Worm (Caenorhabditis elegans) whole organism, L4 larva: Measurements from ENCODE around the gene clec-127.

Experiments
- D1046.2 ChIP-seq: fragments of 200-800 bp; sonication (Bioruptor generic); IDR thresholded peaks from 2 replicates; pipeline ENCODE4 v1.3.6; 2022; ENCODE audit warnings: missing genetic modification characterization, missing compliant biosample characterization
- F26F4.8 ChIP-seq: fragments of 200-800 bp; sonication (Bioruptor generic); conservative IDR thresholded peaks from 2 replicates; pipeline ENCODE4 v1.3.6; 2022; ENCODE audit warnings: missing genetic modification characterization, missing compliant biosample characterization
- F44E2.7 ChIP-seq: fragments of 200-800 bp; sonication (Bioruptor generic); IDR thresholded peaks from 2 replicates; pipeline ENCODE4 v2.1.2; 2022; ENCODE audit warnings: missing genetic modification characterization, missing compliant biosample characterization
- F49E8.2 ChIP-seq: sonication (generic microtip); optimal IDR thresholded peaks from 2 replicates; lab custom pipeline; 2016; ENCODE audit warnings: missing compliant biosample characterization, mild to moderate bottlenecking, missing genetic modification characterization, borderline replicate concordance
- R02D3.7 ChIP-seq: fragments of 150-350 bp; sonication (generic microtip); optimal IDR thresholded peaks from 3 replicates; lab custom pipeline; 2014; ENCODE audit warnings: missing biosample characterization, missing genetic modification characterization
- Y105C5A.15 ChIP-seq: fragments of 200-800 bp; sonication (Bioruptor generic); IDR thresholded peaks from 2 replicates; pipeline ENCODE4 v1.3.6; 2022; ENCODE audit warnings: missing genetic modification characterization, missing compliant biosample characterization
- aha-1 ChIP-seq: fragments of 150-350 bp; peaks from one replicate; lab custom pipeline; 2014; ENCODE audit warnings: missing biosample characterization, missing genetic modification characterization
- aly-2 ChIP-seq: sonication (generic microtip); optimal IDR thresholded peaks from 2 replicates; lab custom pipeline; 2018; ENCODE audit warnings: missing biosample characterization, missing genetic modification characterization
- ama-1 ChIP-seq: fragments of 150-350 bp; optimal IDR thresholded peaks from 2 replicates; lab custom pipeline; 2014; ENCODE audit warnings: inconsistent platforms, mixed read lengths
- attf-4 ChIP-seq: sonication (generic microtip); optimal IDR thresholded peaks from 3 replicates; lab custom pipeline; 2017; ENCODE audit warnings: missing biosample characterization, missing genetic modification characterization
- ceh-62 ChIP-seq: sonication (generic microtip); optimal IDR thresholded peaks from 2 replicates; lab custom pipeline; 2017; ENCODE audit warnings: missing biosample characterization, missing genetic modification characterization
- ctbp-1 ChIP-seq: fragments of 200-800 bp; sonication (Bioruptor generic); IDR thresholded peaks from 2 replicates; pipeline ENCODE4 v1.3.6; 2022; ENCODE audit warnings: missing genetic modification reagents, missing genetic modification characterization, missing compliant biosample characterization
- daf-19 ChIP-seq: fragments of 200-800 bp; sonication (Bioruptor generic); conservative IDR thresholded peaks from 2 replicates; pipeline ENCODE4 v1.3.6; 2022; ENCODE audit warnings: missing genetic modification characterization, missing compliant biosample characterization
- dmd-8 ChIP-seq: fragments of 200-800 bp; sonication (Bioruptor generic); IDR thresholded peaks from 2 replicates; pipeline ENCODE4 v1.3.6; 2022; ENCODE audit warnings: missing genetic modification characterization, missing compliant biosample characterization
- dpl-1 ChIP-seq: fragments of 150-350 bp; optimal IDR thresholded peaks from 2 replicates; lab custom pipeline; 2014; ENCODE audit warnings: missing biosample characterization, missing genetic modification reagents, missing genetic modification characterization
- duxl-1 ChIP-seq: sonication (generic microtip); optimal IDR thresholded peaks from 2 replicates; lab custom pipeline; 2016; ENCODE audit warnings: mild to moderate bottlenecking, missing genetic modification characterization, moderate library complexity, missing compliant biosample characterization; ENCODE audit not compliant: poor library complexity
- hlh-11 ChIP-seq: fragments of 200-800 bp; sonication (Bioruptor generic); optimal IDR thresholded peaks from 2 replicates; lab custom pipeline; 2018; ENCODE audit warnings: mild to moderate bottlenecking, missing genetic modification characterization, missing compliant biosample characterization
- hmg-1.1 ChIP-seq: fragments of 200-800 bp; sonication (Bioruptor generic); IDR thresholded peaks from 2 replicates; pipeline ENCODE4 v1.3.6; 2022; ENCODE audit warnings: missing genetic modification reagents, missing genetic modification characterization, missing compliant biosample characterization
- lin-38 ChIP-seq: fragments of 200-800 bp; sonication (Bioruptor generic); IDR thresholded peaks from 2 replicates; pipeline ENCODE4 v1.3.6; 2022; ENCODE audit warnings: missing genetic modification reagents, missing genetic modification characterization, missing compliant biosample characterization
- madf-5 ChIP-seq, 2 experiments: fragments of 200-800 bp; sonication (Bioruptor generic); IDR thresholded peaks; 2 replicates each; pipeline ENCODE4 v1.3.6; 2022; ENCODE audit warnings: missing compliant biosample characterization in 2 of 2, missing genetic modification characterization in 2 of 2
- madf-9 ChIP-seq: fragments of 200-800 bp; sonication (Bioruptor generic); conservative IDR thresholded peaks from 2 replicates; pipeline ENCODE4 v1.3.6; 2022; ENCODE audit warnings: missing genetic modification reagents, missing genetic modification characterization, missing compliant biosample characterization
- mdt-29 ChIP-seq: fragments of 200-800 bp; sonication (Bioruptor generic); IDR thresholded peaks from 2 replicates; pipeline ENCODE4 v1.3.6; 2022; ENCODE audit warnings: missing genetic modification reagents, missing genetic modification characterization, missing compliant biosample characterization
- mxl-2 ChIP-seq: fragments of 200-800 bp; sonication (Bioruptor generic); conservative IDR thresholded peaks from 2 replicates; pipeline ENCODE4 v1.3.6; 2022; ENCODE audit warnings: missing genetic modification reagents, missing genetic modification characterization, missing compliant biosample characterization
- nhr-102 ChIP-seq: sonication (generic microtip); optimal IDR thresholded peaks from 2 replicates; lab custom pipeline; 2016; ENCODE audit warnings: mild to moderate bottlenecking, missing genetic modification characterization, moderate library complexity, missing compliant biosample characterization
- nhr-11 ChIP-seq: fragments of 150-350 bp; optimal IDR thresholded peaks from 2 replicates; lab custom pipeline; 2014; ENCODE audit warnings: missing biosample characterization, missing genetic modification characterization
- nhr-28 ChIP-seq: fragments of 150-350 bp; optimal IDR thresholded peaks from 2 replicates; lab custom pipeline; 2014; ENCODE audit warnings: missing biosample characterization, missing genetic modification characterization
- nhr-42 ChIP-seq: fragments of 200-800 bp; sonication (Bioruptor generic); IDR thresholded peaks from 2 replicates; pipeline ENCODE4 v1.3.6; 2022; ENCODE audit warnings: missing genetic modification characterization, missing compliant biosample characterization
- nhr-6 ChIP-seq: fragments of 150-350 bp; optimal IDR thresholded peaks from 2 replicates; lab custom pipeline; 2014; ENCODE audit warnings: missing biosample characterization, missing genetic modification characterization
- php-3 ChIP-seq: fragments of 200-800 bp; sonication (Bioruptor generic); IDR thresholded peaks from 2 replicates; pipeline ENCODE4 v1.3.6; 2022; ENCODE audit warnings: missing genetic modification reagents, missing genetic modification characterization, missing compliant biosample characterization
- pqm-1 ChIP-seq: sonication (generic microtip); optimal IDR thresholded peaks from 2 replicates; lab custom pipeline; 2017; ENCODE audit warnings: missing biosample characterization, missing genetic modification characterization
- saeg-2 ChIP-seq: fragments of 200-800 bp; sonication (Bioruptor generic); IDR thresholded peaks from 2 replicates; pipeline ENCODE4 v1.3.6; 2022; ENCODE audit warnings: missing genetic modification reagents, missing genetic modification characterization, missing compliant biosample characterization
- set-16 ChIP-seq: fragments of 200-800 bp; sonication (Bioruptor generic); IDR thresholded peaks from 2 replicates; pipeline ENCODE4 v1.3.6; 2022; ENCODE audit warnings: missing genetic modification reagents, missing genetic modification characterization, missing compliant biosample characterization
- spr-1 ChIP-seq: sonication (generic microtip); optimal IDR thresholded peaks from 2 replicates; lab custom pipeline; 2016; ENCODE audit warnings: mild to moderate bottlenecking, missing genetic modification characterization, missing compliant biosample characterization
- spr-3 ChIP-seq: fragments of 200-800 bp; sonication (Bioruptor generic); optimal IDR thresholded peaks from 2 replicates; lab custom pipeline; 2018; ENCODE audit warnings: mild to moderate bottlenecking, missing genetic modification characterization, missing compliant biosample characterization
- unc-62 ChIP-seq, 3 experiments: fragments of 150-350 bp in 1 of 3; sonication (generic microtip); optimal IDR thresholded peaks in 2 of 3; peaks in 1 of 3; 1 replicate in 1 of 3; 2 replicates in 2 of 3; lab custom pipeline; 2014 to 2017; ENCODE audit warnings: missing biosample characterization in 3 of 3, missing genetic modification characterization in 3 of 3, missing genetic modification reagents in 3 of 3, missing genotype in 1 of 3
- zag-1 ChIP-seq: fragments of 150-350 bp; optimal IDR thresholded peaks from 2 replicates; lab custom pipeline; 2014; ENCODE audit warnings: missing biosample characterization, missing genetic modification characterization

Gene clec-127

DNA sequence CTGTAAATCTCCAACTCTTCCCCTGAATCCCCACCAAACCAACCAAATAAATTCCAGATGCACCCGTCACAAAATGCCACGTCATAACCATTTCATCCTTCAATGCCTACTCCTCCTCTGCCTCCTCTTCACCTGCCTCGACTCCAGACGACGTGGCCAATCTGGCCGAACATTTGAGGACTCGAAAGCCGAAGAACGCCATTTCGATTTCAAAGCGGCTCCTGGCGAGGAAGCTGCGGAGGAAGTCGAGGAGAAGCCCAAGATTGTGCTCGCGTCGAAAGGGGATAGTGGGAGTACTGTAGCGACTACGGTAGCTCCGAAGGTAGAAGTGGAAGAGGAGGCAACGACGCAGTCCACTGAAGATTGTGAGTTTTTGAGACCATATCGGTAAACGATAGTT, 11.6 kb downstream of the clec-127 start, which contains the start of gene lgc-45:
Gene lgc-45 (plus strand): TSS at position 56 of the 400 bp plus-strand sequence.
- no peak for TF ChIP-seq R02D3.7 (tag; lab: Kevin White, UChicago)
- TF ChIP-seq nhr-11 (tag; lab: Kevin White, UChicago): no peak
- TF ChIP-seq aha-1 (tag; lab: Kevin White, UChicago): no peak
- TF ChIP-seq F49E8.2 (tag; lab: Kevin White, UChicago): no peak
- TF ChIP-seq mxl-2 (GFP tag; lab: Robert Waterston, UW): no peak
- no peak for TF ChIP-seq hmg-1.1
- TF ChIP-seq Y105C5A.15 (GFP tag; lab: Robert Waterston, UW): no peak
- TF ChIP-seq ama-1 (lab: Kevin White, UChicago): no peak
- TF ChIP-seq dpl-1 (GFP tag; lab: Kevin White, UChicago): no peak
- TF ChIP-seq pqm-1 (tag; lab: Kevin White, UChicago): no peak
- TF ChIP-seq mdt-29: no peak
- peak in 1 of 2 experiments; percentile 52 for TF ChIP-seq unc-62 (GFP tag; optimal IDR thresholded peaks at IDR 0.05 in 1 of 2; lab: Kevin White, UChicago)
- no peak for TF ChIP-seq unc-62 (tag; optimal IDR thresholded peaks at IDR 0.05; lab: Kevin White, UChicago)
- TF ChIP-seq saeg-2 (GFP tag; lab: Robert Waterston, UW): no peak
- TF ChIP-seq aly-2 (tag; lab: Kevin White, UChicago): no peak
- TF ChIP-seq attf-4 (tag; lab: Kevin White, UChicago): no peak
- TF ChIP-seq set-16: peak; percentile 53
- TF ChIP-seq, all 104 proteins: peak for 2

DNA sequence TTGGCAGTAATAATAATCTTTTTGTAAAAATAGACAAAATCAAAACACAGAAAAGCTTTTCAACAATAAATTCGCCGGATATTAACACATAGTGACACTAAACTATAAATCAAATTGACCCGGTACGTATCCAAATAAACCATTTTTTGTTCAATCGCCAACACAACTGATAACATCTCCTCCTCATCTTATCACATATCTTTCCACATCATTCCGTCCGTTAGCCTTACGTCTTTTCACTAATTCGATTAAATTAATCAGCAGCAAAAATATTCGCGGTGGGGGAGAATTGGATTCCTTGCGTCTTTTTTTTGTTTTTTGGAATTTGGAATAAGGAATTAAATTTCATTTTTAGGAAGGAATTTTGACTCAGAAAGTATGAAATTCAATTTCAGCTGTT, 12.4 kb downstream of the clec-127 start:
- TF ChIP-seq F26F4.8 (GFP tag; lab: Robert Waterston, UW) (no peak), spr-1 (tag; lab: Kevin White, UChicago) (no peak), ceh-62 (no peak), madf-5 (GFP tag; IDR thresholded peaks at IDR 0.05; lab: Robert Waterston, UW) (no peak), madf-9 (GFP tag; lab: Robert Waterston, UW) (no peak), D1046.2 (GFP tag; lab: Robert Waterston, UW) (no peak), zag-1 (no peak), php-3 (no peak), hlh-11 (tag; lab: Kevin White, UChicago) (no peak), nhr-102 (tag; lab: Kevin White, UChicago) (no peak)

DNA sequence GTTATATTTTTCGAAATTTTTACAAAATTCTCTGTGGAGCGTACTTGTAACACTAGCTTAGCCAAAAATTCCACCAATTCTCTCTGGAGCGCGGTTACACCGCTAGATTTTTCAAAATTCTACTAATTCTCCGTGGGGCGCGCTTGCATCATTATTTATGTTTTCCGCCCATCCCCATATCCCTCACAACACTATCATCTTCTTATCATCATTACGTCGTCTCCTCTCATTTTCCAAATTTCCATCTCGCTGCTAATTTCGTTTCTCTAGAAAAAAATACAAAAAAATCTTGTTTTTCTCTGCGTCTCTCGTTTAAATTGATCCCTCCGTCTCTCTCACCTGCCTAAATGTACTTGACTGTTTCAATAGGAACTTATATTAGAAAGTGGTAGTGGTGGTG, 13.7 kb downstream of the clec-127 start:
- peak; percentile 60 for TF ChIP-seq lin-38 (GFP tag; lab: Robert Waterston, UW)
- no peak for TF ChIP-seq F44E2.7 (GFP tag; lab: Robert Waterston, UW)
- no peak for TF ChIP-seq hmg-1.1
- TF ChIP-seq nhr-42 (GFP tag; lab: Robert Waterston, UW): no peak
- TF ChIP-seq nhr-28 (tag; lab: Kevin White, UChicago): peak; percentile 1
- TF ChIP-seq attf-4 (tag; lab: Kevin White, UChicago): no peak
- no peak for TF ChIP-seq daf-19 (GFP tag; lab: Robert Waterston, UW)

DNA sequence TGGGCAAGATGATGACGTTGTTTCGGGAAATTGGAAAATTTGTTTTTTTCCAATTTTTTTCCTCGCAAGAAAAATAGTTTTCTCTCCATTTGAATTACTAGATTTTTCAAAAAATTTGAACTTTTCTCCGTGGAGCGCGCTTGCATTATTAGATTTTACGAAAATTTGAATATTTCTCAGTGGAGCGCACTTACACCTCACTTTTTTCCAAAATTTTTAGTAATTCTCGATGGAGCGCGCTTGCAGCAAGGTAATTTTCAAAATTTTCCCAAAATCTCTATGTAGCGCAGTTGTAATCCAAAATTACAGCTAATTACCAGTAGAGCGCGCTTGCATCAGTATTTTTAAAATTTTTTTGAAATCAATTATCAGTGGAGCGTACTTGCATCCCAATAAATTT, 14.3 kb downstream of the clec-127 start:
- TF ChIP-seq nhr-6 (tag; lab: Kevin White, UChicago) (no peak), set-16 (no peak), spr-3 (no peak), ctbp-1 (GFP tag; lab: Robert Waterston, UW) (no peak), dmd-8 (GFP tag; lab: Robert Waterston, UW) (no peak), duxl-1 (tag; lab: Kevin White, UChicago) (no peak), lin-38 (GFP tag; lab: Robert Waterston, UW) (peak; percentile 82)
